Worm (Caenorhabditis elegans): ENCODE results near the gene clc-1.

DNA sequence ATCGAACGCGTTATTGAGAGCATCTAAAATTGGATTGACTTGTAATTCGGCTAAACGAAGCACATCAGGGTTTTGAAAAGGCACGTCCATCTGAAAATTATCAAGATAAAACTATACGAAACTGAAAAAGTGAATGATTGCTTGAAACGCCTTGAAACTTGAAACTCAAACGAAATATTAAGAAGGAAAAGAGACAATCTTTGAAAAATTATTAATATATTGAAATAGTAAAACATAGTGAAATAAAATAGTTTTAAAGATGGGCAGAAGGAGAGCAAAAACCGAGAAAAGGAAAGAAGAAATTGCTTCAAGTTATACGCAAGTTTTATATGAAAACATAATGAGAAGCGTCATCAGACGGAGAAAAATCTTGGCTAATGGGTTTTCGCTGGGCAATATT, 50.8 kb downstream of the clc-1 start, which contains the start of gene W02H3.3:
- TF ChIP-seq dao-5 (tag; optimal IDR thresholded peaks at IDR 0.05) (no peak), him-1 (tag; optimal IDR thresholded peaks at IDR 0.05) (no peak), W03F9.2 (tag; optimal IDR thresholded peaks at IDR 0.05) (no peak)

All from whole organism, L4/young adult.